Fruit fly (Drosophila melanogaster): ENCODE results near the gene REPTOR-BP.

DNA sequence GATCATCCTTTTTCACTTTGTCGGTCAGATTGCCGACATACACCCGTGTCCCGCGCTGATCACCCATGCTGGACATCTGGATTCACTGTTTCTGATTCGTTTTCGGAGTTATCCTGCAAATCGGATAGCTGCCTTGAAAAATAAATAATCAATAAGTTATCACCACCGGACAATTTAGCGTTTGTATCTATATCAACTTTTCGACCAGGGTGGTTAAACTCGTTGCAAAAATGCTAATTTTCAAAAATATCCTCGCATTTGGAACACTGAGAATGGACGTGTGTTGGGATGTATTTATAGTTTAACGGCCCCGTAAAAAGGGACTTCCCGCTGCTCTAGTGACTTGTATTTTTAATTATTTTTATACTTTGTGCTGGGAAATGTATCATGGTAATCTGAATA is 581 bp upstream of the REPTOR-BP start, which contains the start of gene Rsf1:
- TF ChIP-seq psq (optimal IDR thresholded peaks at IDR 0.05) (no peak), ttk (optimal IDR thresholded peaks at IDR 0.05) (no peak)

All from Kc167 (cell line).